Fruit fly (Drosophila melanogaster) whole organism, prepupa: ENCODE data around the gene Son.

Source experiments
- CG6792 ChIP-seq: fragments of 200-800 bp; sonication (Bioruptor generic); optimal IDR thresholded peaks from 3 replicates; lab custom pipeline; 2016; ENCODE audit warnings: missing biosample characterization, missing genetic modification characterization
- CG8119 ChIP-seq: fragments of 200-800 bp; sonication (Bioruptor generic); IDR thresholded peaks from 3 replicates; pipeline ENCODE4 v1.3.6; 2022; ENCODE audit warnings: missing biosample characterization, missing genetic modification characterization
- Eip78C ChIP-seq: fragments of 200-800 bp; sonication (Bioruptor generic); peaks from one replicate; lab custom pipeline; 2016; ENCODE audit warnings: missing biosample characterization, missing genetic modification characterization
- Hr39 ChIP-seq: fragments of 200-800 bp; sonication (Bioruptor generic); optimal IDR thresholded peaks from 2 replicates; lab custom pipeline; 2016; ENCODE audit warnings: missing biosample characterization, missing genetic modification characterization
- OdsH ChIP-seq: fragments of 200-800 bp; sonication (Bioruptor generic); optimal IDR thresholded peaks from 3 replicates; lab custom pipeline; 2016; ENCODE audit warnings: missing biosample characterization, missing genetic modification characterization

dm6 chr3R:9586663-9587248, 8.9 kb downstream of the Son start, which contains the start of gene P58IPK:
- TF ChIP-seq OdsH (GFP tag; lab: Kevin White, UChicago) = peak; percentile 19
- peak; percentile 74 for TF ChIP-seq Eip78C
- TF ChIP-seq CG6792 (GFP tag; lab: Kevin White, UChicago) = no peak
- no peak for TF ChIP-seq CG8119
- TF ChIP-seq Hr39 = peak; percentile 69
